Worm (Caenorhabditis elegans) whole organism, L2 larva: ENCODE data around the gene C43H6.4.
A peak's percentile ranks its signal among the peaks of the same experiment; 100 is the strongest.

Experiments
- R02D3.7 ChIP-seq: fragments of 150-350 bp; optimal IDR thresholded peaks from 2 replicates; lab custom pipeline; 2014; ENCODE audit warnings: missing biosample characterization, missing genetic modification characterization
- ZK546.5 ChIP-seq: sonication (generic microtip); optimal IDR thresholded peaks from 2 replicates; lab custom pipeline; 2017; ENCODE audit warnings: missing biosample characterization, missing genetic modification characterization
- alr-1 ChIP-seq: fragments of 150-350 bp; optimal IDR thresholded peaks from 2 replicates; lab custom pipeline; 2014; ENCODE audit warnings: missing biosample characterization, missing genetic modification characterization
- ama-1 ChIP-seq: fragments of 150-350 bp; optimal IDR thresholded peaks from 2 replicates; lab custom pipeline; 2018; ENCODE audit warnings: inconsistent platforms
- blmp-1 ChIP-seq: sonication (generic microtip); optimal IDR thresholded peaks from 2 replicates; lab custom pipeline; 2017; ENCODE audit warnings: missing genetic modification characterization, mild to moderate bottlenecking, missing compliant biosample characterization, antibody characterized with exemption, moderate library complexity; ENCODE audit not compliant: insufficient read depth
- ceh-82 ChIP-seq: fragments of 150-350 bp; optimal IDR thresholded peaks from 2 replicates; lab custom pipeline; 2014; ENCODE audit warnings: missing biosample characterization, missing genetic modification characterization
- elt-3 ChIP-seq: sonication (generic microtip); optimal IDR thresholded peaks from 2 replicates; lab custom pipeline; 2017; ENCODE audit warnings: missing biosample characterization, missing genetic modification characterization
- fos-1 ChIP-seq: fragments of 150-350 bp; optimal IDR thresholded peaks from 2 replicates; lab custom pipeline; 2014; ENCODE audit warnings: missing biosample characterization, missing genetic modification characterization
- lin-13 ChIP-seq: fragments of 150-350 bp; optimal IDR thresholded peaks from 2 replicates; lab custom pipeline; 2014; ENCODE audit warnings: missing biosample characterization, missing genetic modification reagents, missing genetic modification characterization
- lin-39 ChIP-seq: fragments of 150-350 bp; optimal IDR thresholded peaks from 2 replicates; lab custom pipeline; 2014; ENCODE audit warnings: missing biosample characterization, missing genetic modification reagents, missing genetic modification characterization
- nhr-11 ChIP-seq: fragments of 150-350 bp; optimal IDR thresholded peaks from 2 replicates; lab custom pipeline; 2014; ENCODE audit warnings: missing biosample characterization, missing genetic modification characterization
- nhr-25 ChIP-seq: fragments of 150-350 bp; sonication (generic microtip); optimal IDR thresholded peaks from 3 replicates; lab custom pipeline; 2014; ENCODE audit warnings: missing biosample characterization, missing genetic modification characterization
- snpc-4 ChIP-seq: fragments of 150-350 bp; optimal IDR thresholded peaks from 2 replicates; lab custom pipeline; 2014; ENCODE audit warnings: missing biosample characterization, missing genetic modification characterization
- unc-39 ChIP-seq: fragments of 150-350 bp; optimal IDR thresholded peaks from 2 replicates; lab custom pipeline; 2014; ENCODE audit warnings: missing biosample characterization, missing genetic modification characterization

DNA sequence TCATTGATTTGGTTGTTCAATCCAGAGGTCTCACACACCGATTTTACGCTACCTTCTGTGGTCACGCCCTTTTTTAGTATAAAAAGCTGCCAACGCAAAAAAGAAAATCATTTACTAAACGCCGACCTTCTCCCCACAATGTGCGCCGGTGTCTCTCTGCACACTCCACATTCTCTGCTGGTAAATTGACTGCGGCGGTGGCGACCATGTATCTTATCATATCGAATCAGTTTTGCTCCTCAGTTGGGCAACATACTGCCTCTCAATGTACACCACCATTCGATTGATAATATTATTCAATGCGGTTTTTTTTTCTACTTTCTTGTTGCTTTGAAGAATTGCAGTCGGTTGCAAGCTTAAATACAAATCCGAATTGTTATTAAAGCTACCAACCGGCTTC, 31.7 kb upstream of the C43H6.4 start:
- TF ChIP-seq lin-13 (GFP tag; lab: Kevin White, UChicago) (no peak), snpc-4 (tag; lab: Kevin White, UChicago) (no peak), unc-39 (tag; lab: Kevin White, UChicago) (no peak), elt-3 (no peak), ZK546.5 (no peak), fos-1 (tag; lab: Kevin White, UChicago) (peak; percentile 45), ceh-82 (no peak), nhr-25 (tag; lab: Kevin White, UChicago) (no peak), ama-1 (no peak), alr-1 (tag; lab: Kevin White, UChicago) (no peak), nhr-11 (tag; lab: Kevin White, UChicago) (no peak), blmp-1 (tag; lab: Kevin White, UChicago) (no peak), lin-39 (tag; lab: Kevin White, UChicago) (no peak), R02D3.7 (no peak)
